Fruit fly (Drosophila melanogaster) whole organism, embryonic: ENCODE measurements around the gene Osi6.
A peak's percentile ranks its signal among the peaks of the same experiment; 100 is the strongest.

Experiments used
- B-H1 ChIP-seq: fragments of 200-800 bp; sonication (Bioruptor generic); IDR thresholded peaks from 3 replicates; pipeline ENCODE4 v1.3.6; 2022; ENCODE audit warnings: missing biosample characterization, missing genetic modification characterization
- CG10366 ChIP-seq: fragments of 200-800 bp; sonication (Bioruptor generic); IDR thresholded peaks from 2 replicates; pipeline ENCODE4 v1.3.6; 2022; ENCODE audit warnings: missing biosample characterization, missing genetic modification characterization
- CG10565 ChIP-seq: fragments of 200-800 bp; sonication (Bioruptor generic); optimal IDR thresholded peaks from 3 replicates; lab custom pipeline; 2016; ENCODE audit warnings: missing biosample characterization, mild to moderate bottlenecking, missing genetic modification characterization
- CG11085 ChIP-seq: fragments of 200-800 bp; sonication (Bioruptor generic); IDR thresholded peaks from 2 replicates; pipeline ENCODE4 v1.3.6; 2022; ENCODE audit warnings: missing biosample characterization, missing genetic modification characterization
- CG12744 ChIP-seq: fragments of 200-800 bp; sonication (Bioruptor generic); optimal IDR thresholded peaks from 2 replicates; lab custom pipeline; 2016; ENCODE audit warnings: missing biosample characterization, missing genetic modification characterization
- CG15269 ChIP-seq: fragments of 200-800 bp; sonication (Bioruptor generic); optimal IDR thresholded peaks from 2 replicates; lab custom pipeline; 2018; ENCODE audit warnings: missing biosample characterization, mild to moderate bottlenecking, missing genetic modification characterization, moderate library complexity
- CG16813 ChIP-seq: fragments of 200-800 bp; sonication (Bioruptor generic); IDR thresholded peaks from 3 replicates; pipeline ENCODE4 v1.3.6; 2022; ENCODE audit warnings: missing biosample characterization, missing genetic modification characterization; ENCODE audit not compliant: partially characterized antibody
- CG17612 ChIP-seq: fragments of 200-800 bp; sonication (Bioruptor generic); IDR thresholded peaks from 2 replicates; pipeline ENCODE4 v1.3.6; 2022; ENCODE audit warnings: missing biosample characterization, missing genetic modification characterization
- CG2120 ChIP-seq: fragments of 200-800 bp; sonication (Bioruptor generic); optimal IDR thresholded peaks from 3 replicates; lab custom pipeline; 2016; ENCODE audit warnings: missing biosample characterization, missing genetic modification characterization
- CG4282 ChIP-seq: fragments of 200-800 bp; sonication (Bioruptor generic); optimal IDR thresholded peaks from 2 replicates; lab custom pipeline; 2016; ENCODE audit warnings: missing biosample characterization, missing genetic modification characterization
- CG4360 ChIP-seq: fragments of 200-800 bp; sonication (Bioruptor generic); IDR thresholded peaks from 2 replicates; pipeline ENCODE4 v1.3.6; 2022; ENCODE audit warnings: missing biosample characterization, missing genetic modification characterization
- CG6175 ChIP-seq: fragments of 200-800 bp; sonication (Bioruptor generic); IDR thresholded peaks from 3 replicates; pipeline ENCODE4 v1.3.6; 2022; ENCODE audit warnings: missing biosample characterization, missing genetic modification characterization
- CG6272 ChIP-seq: fragments of 200-800 bp; sonication (Bioruptor generic); IDR thresholded peaks from 2 replicates; pipeline ENCODE4 v1.3.6; 2022; ENCODE audit warnings: missing biosample characterization, missing genetic modification characterization
- CG6791 ChIP-seq: fragments of 200-800 bp; sonication (Bioruptor generic); IDR thresholded peaks from 3 replicates; pipeline ENCODE4 v1.3.6; 2022; ENCODE audit warnings: missing biosample characterization, missing genetic modification characterization; ENCODE audit not compliant: partially characterized antibody
- CG7372 ChIP-seq: fragments of 200-800 bp; sonication (Bioruptor generic); IDR thresholded peaks from 2 replicates; pipeline ENCODE4 v1.3.6; 2022; ENCODE audit warnings: missing biosample characterization, missing genetic modification characterization
- CG7928 ChIP-seq: fragments of 200-800 bp; sonication (Bioruptor generic); optimal IDR thresholded peaks from 2 replicates; lab custom pipeline; 2017; ENCODE audit warnings: missing biosample characterization, mild to moderate bottlenecking, missing genetic modification characterization
- CG8359 ChIP-seq: fragments of 200-800 bp; sonication (Bioruptor generic); optimal IDR thresholded peaks from 2 replicates; lab custom pipeline; 2017; ENCODE audit warnings: missing biosample characterization, mild to moderate bottlenecking, missing genetic modification characterization, borderline replicate concordance
- CG8388 ChIP-seq: fragments of 200-800 bp; sonication (Bioruptor generic); optimal IDR thresholded peaks from 2 replicates; lab custom pipeline; 2019; ENCODE audit warnings: missing biosample characterization, mild to moderate bottlenecking, missing genetic modification characterization, moderate library complexity
- CG8924 ChIP-seq: fragments of 200-800 bp; optimal IDR thresholded peaks from 3 replicates; lab custom pipeline; 2019; ENCODE audit warnings: missing biosample characterization, mild to moderate bottlenecking, missing genetic modification characterization, moderate library complexity
- CTCF ChIP-seq: fragments of 200-800 bp; sonication (Bioruptor generic); optimal IDR thresholded peaks from 2 replicates; lab custom pipeline; 2017; ENCODE audit warnings: missing biosample characterization, mild to moderate bottlenecking, missing genetic modification characterization, moderate library complexity
- Dbx ChIP-seq: fragments of 200-800 bp; sonication (Bioruptor generic); IDR thresholded peaks from 3 replicates; pipeline ENCODE4 v1.3.6; 2022; ENCODE audit warnings: missing biosample characterization, missing genetic modification characterization
- Doc3 ChIP-seq: fragments of 200-800 bp; sonication (Bioruptor generic); IDR thresholded peaks from 3 replicates; pipeline ENCODE4 v1.3.6; 2022; ENCODE audit warnings: missing biosample characterization, missing genetic modification characterization; ENCODE audit not compliant: partially characterized antibody
- Eip74EF ChIP-seq, 2 experiments: fragments of 200-800 bp in 1 of 2; fragments of >200 bp in 1 of 2; sonication (Bioruptor generic) in 1 of 2; optimal IDR thresholded peaks; 2 replicates each; lab custom pipeline; 2017 to 2019; ENCODE audit warnings: missing biosample characterization in 2 of 2, missing genetic modification characterization in 2 of 2, mild to moderate bottlenecking in 1 of 2, moderate library complexity in 1 of 2
- GATAe ChIP-seq: fragments of 200-800 bp; sonication (Bioruptor generic); conservative IDR thresholded peaks from 2 replicates; pipeline ENCODE4 v1.3.6; 2022; ENCODE audit warnings: missing biosample characterization, missing genetic modification characterization
- H15 ChIP-seq: fragments of 200-800 bp; sonication (Bioruptor generic); IDR thresholded peaks from 3 replicates; pipeline ENCODE4 v1.3.6; 2022; ENCODE audit warnings: missing biosample characterization, missing genetic modification characterization
- HmgZ ChIP-seq: fragments of 200-800 bp; sonication (Bioruptor generic); optimal IDR thresholded peaks from 2 replicates; lab custom pipeline; 2018; ENCODE audit warnings: missing biosample characterization, mild to moderate bottlenecking, missing genetic modification characterization
- Hmx ChIP-seq: fragments of 200-800 bp; sonication (Bioruptor generic); optimal IDR thresholded peaks from 2 replicates; lab custom pipeline; 2016; ENCODE audit warnings: missing biosample characterization, missing genetic modification characterization
- MTF-1 ChIP-seq: fragments of 200-800 bp; sonication (Bioruptor generic); optimal IDR thresholded peaks from 2 replicates; lab custom pipeline; 2018; ENCODE audit warnings: missing biosample characterization, mild to moderate bottlenecking, missing genetic modification characterization, borderline replicate concordance
- NfI ChIP-seq: fragments of 200-800 bp; sonication (Bioruptor generic); optimal IDR thresholded peaks from 3 replicates; lab custom pipeline; 2018; ENCODE audit warnings: missing biosample characterization, mild to moderate bottlenecking, missing genetic modification characterization, moderate library complexity
- Scr ChIP-seq: fragments of 200-800 bp; sonication (Bioruptor generic); IDR thresholded peaks from 2 replicates; pipeline ENCODE4 v1.3.6; 2022; ENCODE audit warnings: missing biosample characterization, missing genetic modification characterization; ENCODE audit not compliant: partially characterized antibody
- Spps ChIP-seq: fragments of 200-800 bp; sonication (Bioruptor generic); optimal IDR thresholded peaks from 2 replicates; lab custom pipeline; 2018; ENCODE audit warnings: missing biosample characterization, mild to moderate bottlenecking, missing genetic modification characterization
- Trl ChIP-seq, 3 experiments: fragments of >200 bp in 2 of 3; fragments of 200-800 bp in 1 of 3; sonication (Bioruptor generic) in 1 of 3; optimal IDR thresholded peaks; 2 replicates in 1 of 3; 3 replicates in 2 of 3; lab custom pipeline; 2016 to 2017; ENCODE audit warnings: missing biosample characterization in 1 of 3, missing genetic modification characterization in 1 of 3
- ash1 ChIP-seq: fragments of 200-800 bp; sonication (Bioruptor generic); optimal IDR thresholded peaks from 2 replicates; lab custom pipeline; 2018; ENCODE audit warnings: missing biosample characterization, mild to moderate bottlenecking, missing genetic modification characterization
- az2 ChIP-seq: fragments of 200-800 bp; sonication (Bioruptor generic); optimal IDR thresholded peaks from 3 replicates; lab custom pipeline; 2016; ENCODE audit warnings: missing biosample characterization, missing genetic modification characterization
- bab2 ChIP-seq: fragments of 200-800 bp; sonication (Bioruptor generic); optimal IDR thresholded peaks from 2 replicates; lab custom pipeline; 2016; ENCODE audit warnings: missing biosample characterization, missing genetic modification characterization
- chm ChIP-seq: fragments of 200-800 bp; sonication (Bioruptor generic); IDR thresholded peaks from 2 replicates; pipeline ENCODE4 v1.3.6; 2022; ENCODE audit warnings: missing biosample characterization, missing genetic modification characterization
- disco-r ChIP-seq: fragments of 200-800 bp; sonication (Bioruptor generic); optimal IDR thresholded peaks from 2 replicates; lab custom pipeline; 2016; ENCODE audit warnings: missing biosample characterization, missing genetic modification characterization
- dm ChIP-seq: fragments of 200-800 bp; sonication (Bioruptor generic); optimal IDR thresholded peaks from 3 replicates; lab custom pipeline; 2016; ENCODE audit warnings: missing biosample characterization, missing genetic modification characterization
- ems ChIP-seq: fragments of 200-800 bp; sonication (Bioruptor generic); optimal IDR thresholded peaks from 3 replicates; lab custom pipeline; 2016; ENCODE audit warnings: missing biosample characterization, missing genetic modification characterization
- gsb-n ChIP-seq: fragments of 200-800 bp; sonication (Bioruptor generic); optimal IDR thresholded peaks from 3 replicates; lab custom pipeline; 2018; ENCODE audit warnings: missing biosample characterization, mild to moderate bottlenecking, missing genetic modification characterization
- hb ChIP-seq: fragments of 200-800 bp; sonication (Bioruptor generic); IDR thresholded peaks from 3 replicates; pipeline ENCODE4 v1.3.6; 2022; ENCODE audit warnings: missing biosample characterization, missing genetic modification characterization; ENCODE audit not compliant: partially characterized antibody
- ken ChIP-seq: fragments of 200-800 bp; sonication (Bioruptor generic); IDR thresholded peaks from 3 replicates; pipeline ENCODE4 v1.3.6; 2022; ENCODE audit warnings: missing biosample characterization, missing genetic modification characterization
- kni ChIP-seq: fragments of 200-800 bp; sonication (Bioruptor generic); optimal IDR thresholded peaks from 3 replicates; lab custom pipeline; 2017; ENCODE audit warnings: mild to moderate bottlenecking, missing biosample characterization, missing genetic modification reagents, missing genetic modification characterization
- lmd ChIP-seq: fragments of 200-800 bp; sonication (Bioruptor generic); IDR thresholded peaks from 2 replicates; pipeline ENCODE4 v1.3.6; 2022; ENCODE audit warnings: missing biosample characterization, missing genetic modification characterization
- nerfin-2 ChIP-seq: fragments of 200-800 bp; sonication (Bioruptor generic); IDR thresholded peaks from 2 replicates; pipeline ENCODE4 v1.3.6; 2022; ENCODE audit warnings: missing biosample characterization, missing genetic modification characterization; ENCODE audit not compliant: partially characterized antibody
- odd ChIP-seq: fragments of 200-800 bp; sonication (Bioruptor generic); optimal IDR thresholded peaks from 2 replicates; lab custom pipeline; 2017; ENCODE audit warnings: missing biosample characterization, mild to moderate bottlenecking, missing genetic modification characterization
- sd ChIP-seq: fragments of 200-800 bp; sonication (Bioruptor generic); optimal IDR thresholded peaks from 3 replicates; lab custom pipeline; 2018; ENCODE audit warnings: missing biosample characterization, mild to moderate bottlenecking, missing genetic modification characterization, moderate library complexity
- tgo ChIP-seq: fragments of 200-800 bp; sonication (Bioruptor generic); IDR thresholded peaks from 3 replicates; pipeline ENCODE4 v1.3.6; 2022; ENCODE audit warnings: missing biosample characterization, missing genetic modification characterization
- unc-4 ChIP-seq: fragments of 200-800 bp; sonication (Bioruptor generic); IDR thresholded peaks from 2 replicates; pipeline ENCODE4 v1.3.6; 2022; ENCODE audit warnings: missing biosample characterization, missing genetic modification characterization; ENCODE audit not compliant: partially characterized antibody
- zf30C ChIP-seq: fragments of 200-800 bp; sonication (Bioruptor generic); optimal IDR thresholded peaks from 3 replicates; lab custom pipeline; 2018; ENCODE audit warnings: missing biosample characterization, mild to moderate bottlenecking, missing genetic modification characterization

The Osi6 gene

dm6 chr3R:6198488-6198892 lies 36.0 kb upstream of the Osi6 start, which contains the start of gene Osi24 (continued):
- TF ChIP-seq CG12744 (GFP tag; lab: Kevin White, UChicago): no peak
- no peak for TF ChIP-seq disco-r
- peak; percentile 39 for TF ChIP-seq az2 (GFP tag; lab: Kevin White, UChicago)
- TF ChIP-seq sd (tag; lab: Kevin White, UChicago): no peak
- no peak for TF ChIP-seq CG4282 (GFP tag; lab: Kevin White, UChicago)
- TF ChIP-seq CG6175: no peak
- TF ChIP-seq nerfin-2 (GFP tag; lab: Robert Waterston, UW): no peak
- no peak for TF ChIP-seq CG11085 (GFP tag; lab: Robert Waterston, UW)
- peak; percentile 52 for TF ChIP-seq ems (GFP tag; lab: Kevin White, UChicago)
- TF ChIP-seq CG8388 (GFP tag; lab: Kevin White, UChicago): peak; percentile 51
- no peak for TF ChIP-seq Scr (GFP tag; lab: Robert Waterston, UW)
- no peak for TF ChIP-seq ash1 (GFP tag; lab: Kevin White, UChicago)
- TF ChIP-seq CG4360 (GFP tag; lab: Robert Waterston, UW): no peak
- TF ChIP-seq Spps (tag; lab: Kevin White, UChicago): no peak
- no peak for TF ChIP-seq Hmx (GFP tag; lab: Kevin White, UChicago)
- TF ChIP-seq tgo (GFP tag; lab: Robert Waterston, UW): peak; percentile 75
- no peak for TF ChIP-seq hb
- TF ChIP-seq CG17612 (GFP tag; lab: Robert Waterston, UW): 0 out of 2 replicates have a peak, but pooled peaks have one; percentile 18
- TF ChIP-seq chm (GFP tag; lab: Robert Waterston, UW): peak; percentile 51; the same call in 1 of the 2 replicates
- no peak for TF ChIP-seq Doc3 (GFP tag; lab: Robert Waterston, UW)
- TF ChIP-seq H15 (GFP tag; lab: Robert Waterston, UW): peak; percentile 49; the same call in 1 of the 3 replicates
- TF ChIP-seq CG6272 (GFP tag; lab: Robert Waterston, UW): no peak
- peak; percentile 36 for TF ChIP-seq odd (GFP tag; lab: Kevin White, UChicago)
- TF ChIP-seq CG16813 (GFP tag; lab: Robert Waterston, UW): no peak
- TF ChIP-seq Dbx (GFP tag; lab: Robert Waterston, UW): no peak
- peak; percentile 21 for TF ChIP-seq NfI (GFP tag; lab: Kevin White, UChicago)
- TF ChIP-seq zf30C (GFP tag; lab: Kevin White, UChicago): peak; percentile 22
- TF ChIP-seq lmd: peak; percentile 52
- TF ChIP-seq dm (GFP tag; lab: Kevin White, UChicago): peak; percentile 1
- peak; percentile 63; the same call in 2 of the 3 replicates for TF ChIP-seq B-H1 (GFP tag; lab: Robert Waterston, UW)
- no peak for TF ChIP-seq CG8359 (GFP tag; lab: Kevin White, UChicago)
- peak in 1 of 2 experiments; percentile 13 for TF ChIP-seq Trl (optimal IDR thresholded peaks at IDR 0.05; lab: Kevin White, UChicago)
- TF ChIP-seq Trl (GFP tag; optimal IDR thresholded peaks at IDR 0.05; lab: Kevin White, UChicago): peak; percentile 15
- no peak for TF ChIP-seq MTF-1 (GFP tag; lab: Kevin White, UChicago)
- TF ChIP-seq Eip74EF (GFP tag; optimal IDR thresholded peaks at IDR 0.05; lab: Kevin White, UChicago): peak in 1 of 2 experiments; percentile 25
- peak; percentile 37; the same call in 1 of the 2 replicates for TF ChIP-seq CG7372
- TF ChIP-seq CTCF: no peak
- peak; percentile 73 for TF ChIP-seq ken (GFP tag; lab: Robert Waterston, UW)
- peak; percentile 64 for TF ChIP-seq CG10366 (GFP tag; lab: Robert Waterston, UW)
- no peak for TF ChIP-seq CG7928 (GFP tag; lab: Kevin White, UChicago)
- no peak for TF ChIP-seq HmgZ (tag; lab: Kevin White, UChicago)
- no peak for TF ChIP-seq kni (GFP tag; lab: Kevin White, UChicago)
- TF ChIP-seq CG15269 (tag; lab: Kevin White, UChicago): peak; percentile 34
- TF ChIP-seq bab2 (GFP tag; lab: Kevin White, UChicago): peak; percentile 33
- no peak for TF ChIP-seq CG10565 (GFP tag; lab: Kevin White, UChicago)
- TF ChIP-seq unc-4: no peak
- TF ChIP-seq CG8924 (tag; lab: Kevin White, UChicago): no peak
- no peak for TF ChIP-seq CG6791 (GFP tag; lab: Robert Waterston, UW)
- TF ChIP-seq GATAe (GFP tag; lab: Robert Waterston, UW): no peak
- peak; percentile 54 for TF ChIP-seq gsb-n
- peak; percentile 52 for TF ChIP-seq CG2120 (GFP tag; lab: Kevin White, UChicago)
